Fruit fly (Drosophila melanogaster) whole organism, wandering third instar larva: ENCODE data around the gene mtg.

Experiments
- Abd-B ChIP-seq: fragments of >200 bp; optimal IDR thresholded peaks from 2 replicates; lab custom pipeline; 2017; ENCODE audit warnings: missing biosample characterization, missing genetic modification characterization
- CG32264 ChIP-seq: fragments of 200-800 bp; sonication (Bioruptor generic); optimal IDR thresholded peaks from 2 replicates; lab custom pipeline; 2016; ENCODE audit warnings: missing biosample characterization, missing genetic modification characterization
- CG9705 ChIP-seq: fragments of 200-800 bp; sonication (Bioruptor generic); optimal IDR thresholded peaks from 2 replicates; lab custom pipeline; 2018; ENCODE audit warnings: missing biosample characterization, mild to moderate bottlenecking, missing genetic modification characterization
- Dif ChIP-seq: fragments of 200-275, 200-300 bp; sonication (Bioruptor generic); optimal IDR thresholded peaks from 2 replicates; lab custom pipeline; 2018; ENCODE audit warnings: missing biosample characterization, missing genetic modification characterization; ENCODE audit not compliant: partially characterized antibody
- Hnf4 ChIP-seq: fragments of 200-800 bp; sonication (Bioruptor generic); optimal IDR thresholded peaks from 2 replicates; lab custom pipeline; 2016; ENCODE audit warnings: missing biosample characterization, mild to moderate bottlenecking, missing genetic modification characterization
- Hr78 ChIP-seq: fragments of >200 bp; optimal IDR thresholded peaks from 2 replicates; lab custom pipeline; 2017; ENCODE audit warnings: missing biosample characterization, missing genetic modification characterization
- Hr83 ChIP-seq: fragments of 200-300 bp; sonication (Bioruptor generic); optimal IDR thresholded peaks from 2 replicates; lab custom pipeline; 2016; ENCODE audit warnings: missing biosample characterization, mild to moderate bottlenecking, missing genetic modification characterization, moderate library complexity; ENCODE audit not compliant: poor library complexity, severe bottlenecking
- Jra ChIP-seq: sonication (Bioruptor generic); optimal IDR thresholded peaks from 2 replicates; lab custom pipeline; 2016; ENCODE audit warnings: missing biosample characterization, missing genetic modification characterization
- Mio ChIP-seq: sonication (Bioruptor generic); optimal IDR thresholded peaks from 2 replicates; lab custom pipeline; 2016; ENCODE audit warnings: missing biosample characterization, missing genetic modification characterization
- Myc ChIP-seq: fragments of >200 bp; optimal IDR thresholded peaks from 2 replicates; lab custom pipeline; 2017
- OdsH ChIP-seq: fragments of 200-800 bp; sonication (Bioruptor generic); optimal IDR thresholded peaks from 2 replicates; lab custom pipeline; 2016; ENCODE audit warnings: missing biosample characterization, mild to moderate bottlenecking, missing genetic modification characterization
- Rel ChIP-seq, 2 experiments: fragments of 200-800 bp; sonication (Bioruptor generic) in 1 of 2; optimal IDR thresholded peaks; 2 replicates in 1 of 2; 3 replicates in 1 of 2; lab custom pipeline; 2016 to 2019; ENCODE audit warnings: mild to moderate bottlenecking in 2 of 2, missing biosample characterization in 2 of 2, missing genetic modification characterization in 2 of 2, moderate library complexity in 1 of 2
- Sp1 ChIP-seq: fragments of 200-800 bp; sonication (Bioruptor generic); optimal IDR thresholded peaks from 3 replicates; lab custom pipeline; 2019; ENCODE audit warnings: missing biosample characterization, mild to moderate bottlenecking, missing genetic modification characterization, moderate library complexity
- Vsx2 ChIP-seq: fragments of 200-300, 225-300 bp; sonication (Bioruptor generic); optimal IDR thresholded peaks from 2 replicates; lab custom pipeline; 2018; ENCODE audit warnings: missing biosample characterization, missing genetic modification characterization; ENCODE audit not compliant: partially characterized antibody
- br ChIP-seq: fragments of 200-800 bp; sonication (Bioruptor generic); optimal IDR thresholded peaks from 2 replicates; lab custom pipeline; 2016; ENCODE audit warnings: missing biosample characterization, missing genetic modification characterization
- brk ChIP-seq: fragments of 200-800 bp; sonication (Bioruptor generic); optimal IDR thresholded peaks from 2 replicates; lab custom pipeline; 2016; ENCODE audit warnings: missing biosample characterization, mild to moderate bottlenecking, missing genetic modification characterization
- dl ChIP-seq, 2 experiments: fragments of 175-275, 200-275 bp in 1 of 2; fragments of 200-275 bp in 1 of 2; sonication (Bioruptor generic); optimal IDR thresholded peaks; lab custom pipeline; 2018; ENCODE audit warnings: mild to moderate bottlenecking in 2 of 2, missing biosample characterization in 2 of 2, missing genetic modification characterization in 2 of 2, moderate library complexity in 2 of 2; ENCODE audit not compliant: partially characterized antibody in 2 of 2, insufficient read depth in 1 of 2
- dmrt93B ChIP-seq: fragments of 200-800 bp; sonication (Bioruptor generic); optimal IDR thresholded peaks from 2 replicates; lab custom pipeline; 2018; ENCODE audit warnings: missing biosample characterization, mild to moderate bottlenecking, missing genetic modification characterization
- dsf ChIP-seq: sonication (Bioruptor generic); optimal IDR thresholded peaks from 2 replicates; lab custom pipeline; 2016; ENCODE audit warnings: missing biosample characterization, missing genetic modification characterization, borderline replicate concordance
- ey ChIP-seq: fragments of 200-800 bp; sonication (Bioruptor generic); optimal IDR thresholded peaks from 2 replicates; lab custom pipeline; 2016; ENCODE audit warnings: missing biosample characterization, missing genetic modification characterization
- foxo ChIP-seq, 2 experiments: fragments of 200-800 bp; sonication (Bioruptor generic); optimal IDR thresholded peaks; 2 replicates in 1 of 2; 3 replicates in 1 of 2; lab custom pipeline; 2016 to 2017; ENCODE audit warnings: missing biosample characterization in 2 of 2, missing genetic modification characterization in 2 of 2
- fru ChIP-seq: fragments of 200-800 bp; sonication (Bioruptor generic); optimal IDR thresholded peaks from 3 replicates; lab custom pipeline; 2016; ENCODE audit warnings: missing biosample characterization, mild to moderate bottlenecking, missing genetic modification characterization
- h ChIP-seq: fragments of 200-800 bp; sonication (Bioruptor generic); optimal IDR thresholded peaks from 3 replicates; lab custom pipeline; 2016; ENCODE audit warnings: missing biosample characterization, mild to moderate bottlenecking, missing genetic modification characterization
- jim ChIP-seq: fragments of 175-275, 200-325 bp; sonication (Bioruptor generic); optimal IDR thresholded peaks from 2 replicates; lab custom pipeline; 2016; ENCODE audit warnings: missing biosample characterization, mild to moderate bottlenecking, missing genetic modification characterization
- lola ChIP-seq: fragments of >200 bp; optimal IDR thresholded peaks from 2 replicates; lab custom pipeline; 2017; ENCODE audit warnings: missing biosample characterization, missing genetic modification characterization
- pan ChIP-seq: fragments of >200 bp; optimal IDR thresholded peaks from 2 replicates; lab custom pipeline; 2017
- psq ChIP-seq: fragments of 200-800 bp; sonication (Bioruptor generic); optimal IDR thresholded peaks from 3 replicates; lab custom pipeline; 2017; ENCODE audit warnings: missing biosample characterization, mild to moderate bottlenecking, missing genetic modification characterization, moderate library complexity
- rgr ChIP-seq: fragments of 200-800 bp; sonication (Bioruptor generic); optimal IDR thresholded peaks from 3 replicates; lab custom pipeline; 2016; ENCODE audit warnings: missing biosample characterization, mild to moderate bottlenecking, missing genetic modification characterization
- sage ChIP-seq: fragments of 200-800 bp; sonication (Bioruptor generic); optimal IDR thresholded peaks from 2 replicates; lab custom pipeline; 2016; ENCODE audit warnings: missing biosample characterization, mild to moderate bottlenecking, missing genetic modification characterization
- sv ChIP-seq: fragments of 200-800 bp; sonication (Bioruptor generic); optimal IDR thresholded peaks from 3 replicates; lab custom pipeline; 2016; ENCODE audit warnings: missing biosample characterization, missing genetic modification characterization
- tai ChIP-seq: sonication (Bioruptor generic); optimal IDR thresholded peaks from 2 replicates; lab custom pipeline; 2016; ENCODE audit warnings: missing biosample characterization, missing genetic modification characterization
- usp ChIP-seq: fragments of >200 bp; optimal IDR thresholded peaks from 2 replicates; lab custom pipeline; 2017; ENCODE audit warnings: missing biosample characterization, missing genetic modification characterization
- woc ChIP-seq: sonication (Bioruptor generic); optimal IDR thresholded peaks from 2 replicates; lab custom pipeline; 2016; ENCODE audit warnings: missing biosample characterization, mild to moderate bottlenecking, missing genetic modification characterization

mtg gene

dm6 chr3R:8219891-8220290 is 30.4 kb upstream of the mtg start, which contains the start of gene CG18249:
Gene CG18249, plus strand, starts transcription at chr3R:8220146.
- TF ChIP-seq Rel (GFP tag; optimal IDR thresholded peaks at IDR 0.05; lab: Kevin White, UChicago), result no peak
- peak; percentile 4 for TF ChIP-seq Rel (tag; optimal IDR thresholded peaks at IDR 0.05; lab: Kevin White, UChicago)
- no peak for TF ChIP-seq tai

- TF ChIP-seq Sp1 (GFP tag; lab: Kevin White, UChicago), result no peak
- TF ChIP-seq dmrt93B (GFP tag; lab: Kevin White, UChicago), result no peak
- TF ChIP-seq Vsx2 (GFP tag; lab: Kevin White, UChicago), result no peak
- no peak for TF ChIP-seq Dif
- no peak for TF ChIP-seq br (GFP tag; lab: Kevin White, UChicago)
- no peak for TF ChIP-seq Hnf4 (GFP tag; lab: Kevin White, UChicago)
- TF ChIP-seq dl (GFP tag; optimal IDR thresholded peaks at IDR 0.05; lab: Kevin White, UChicago; ENCODE audit: insufficient read depth in 1 of 2, partially characterized antibody in 2 of 2), result no peak
- TF ChIP-seq foxo (GFP tag; optimal IDR thresholded peaks at IDR 0.05; lab: Kevin White, UChicago), result no peak
- TF ChIP-seq usp, result no peak
- no peak for TF ChIP-seq CG9705 (GFP tag; lab: Kevin White, UChicago)
- no peak for TF ChIP-seq CG32264 (GFP tag; lab: Kevin White, UChicago)
- no peak for TF ChIP-seq Abd-B
- TF ChIP-seq tai, result no peak
- TF ChIP-seq Rel (GFP tag; optimal IDR thresholded peaks at IDR 0.05; lab: Kevin White, UChicago), result no peak
- TF ChIP-seq Rel (tag; optimal IDR thresholded peaks at IDR 0.05; lab: Kevin White, UChicago), result no peak
- no peak for TF ChIP-seq OdsH (GFP tag; lab: Kevin White, UChicago)
- TF ChIP-seq Jra, result no peak
- no peak for TF ChIP-seq h (GFP tag; lab: Kevin White, UChicago)
- TF ChIP-seq brk (GFP tag; lab: Kevin White, UChicago), result no peak
- TF ChIP-seq Hr83 (GFP tag; lab: Kevin White, UChicago), result no peak
- no peak for TF ChIP-seq psq (GFP tag; lab: Kevin White, UChicago)
Observed at dm6 chr3R:8223074-8223597, 27.2 kb upstream of the mtg start.

- TF ChIP-seq psq (GFP tag; lab: Kevin White, UChicago) (no peak), Hr83 (GFP tag; lab: Kevin White, UChicago) (no peak)
Observed at dm6 chr3R:8224726-8225460, 25.4 kb upstream of the mtg start.

- TF ChIP-seq Sp1 (GFP tag; lab: Kevin White, UChicago), result no peak
- no peak for TF ChIP-seq Jra
- no peak for TF ChIP-seq psq (GFP tag; lab: Kevin White, UChicago)
- TF ChIP-seq, all 38 proteins: peak for 0
Observed at dm6 chr3R:8225461-8225971, 24.8 kb upstream of the mtg start.

- TF ChIP-seq Mio (GFP tag; lab: Kevin White, UChicago) (no peak), jim (GFP tag; lab: Kevin White, UChicago) (no peak), woc (no peak), br (GFP tag; lab: Kevin White, UChicago) (no peak), lola (no peak), rgr (no peak), sv (GFP tag; lab: Kevin White, UChicago) (no peak), dmrt93B (GFP tag; lab: Kevin White, UChicago) (no peak), CG9705 (GFP tag; lab: Kevin White, UChicago) (no peak), Myc (lab: Kevin White, UChicago) (no peak), brk (GFP tag; lab: Kevin White, UChicago) (no peak)
Observed at dm6 chr3R:8227344-8227743, 23.0 kb upstream of the mtg start.

dm6 chr3R:8233370-8233773 is 16.9 kb upstream of the mtg start, which contains the start of gene PolI:
Gene PolI, plus strand, starts transcription at chr3R:8233507.
- no peak for TF ChIP-seq lola
- TF ChIP-seq Hr78, result no peak
- peak; percentile 18 for TF ChIP-seq rgr
- TF ChIP-seq usp, result no peak
- TF ChIP-seq foxo (GFP tag; optimal IDR thresholded peaks at IDR 0.05; lab: Kevin White, UChicago), result peak in 1 of 2 experiments; percentile 34
- TF ChIP-seq Abd-B, result no peak
- TF ChIP-seq ey (GFP tag; lab: Kevin White, UChicago), result peak; percentile 14
- peak; percentile 28 for TF ChIP-seq fru
- no peak for TF ChIP-seq brk (GFP tag; lab: Kevin White, UChicago)
- TF ChIP-seq Myc (lab: Kevin White, UChicago), result peak; percentile 90
- no peak for TF ChIP-seq CG32264 (GFP tag; lab: Kevin White, UChicago)
- peak; percentile 51 for TF ChIP-seq Hr83 (GFP tag; lab: Kevin White, UChicago)
- no peak for TF ChIP-seq Dif
- no peak for TF ChIP-seq dsf
- no peak for TF ChIP-seq Mio (GFP tag; lab: Kevin White, UChicago)
- TF ChIP-seq sage (GFP tag; lab: Kevin White, UChicago), result peak; percentile 67
- no peak for TF ChIP-seq pan
- no peak for TF ChIP-seq dmrt93B (GFP tag; lab: Kevin White, UChicago)
- peak; percentile 31 for TF ChIP-seq Hnf4 (GFP tag; lab: Kevin White, UChicago)
- TF ChIP-seq tai, result no peak
- no peak for TF ChIP-seq Sp1 (GFP tag; lab: Kevin White, UChicago)
- TF ChIP-seq CG9705 (GFP tag; lab: Kevin White, UChicago), result peak; percentile 15
- TF ChIP-seq Vsx2 (GFP tag; lab: Kevin White, UChicago), result no peak
- no peak for TF ChIP-seq Rel (GFP tag; optimal IDR thresholded peaks at IDR 0.05; lab: Kevin White, UChicago)
- TF ChIP-seq Rel (tag; optimal IDR thresholded peaks at IDR 0.05; lab: Kevin White, UChicago), result peak; percentile 49
